Worm (Caenorhabditis elegans) whole organism, L3 larva: ENCODE results near the gene B0035.15.
A peak's percentile ranks its signal among the peaks of the same experiment; 100 is the strongest.
"Not testable (repeated sequence)": the region's sequence is repeated elsewhere in the genome, so short reads cannot be mapped to it uniquely, and the experiment has no call there.

Source experiments
- aly-2 ChIP-seq: fragments of 150-350 bp; optimal IDR thresholded peaks from 2 replicates; lab custom pipeline; 2014; ENCODE audit warnings: missing biosample characterization, missing genetic modification characterization
- ceh-82 ChIP-seq: fragments of 150-350 bp; optimal IDR thresholded peaks from 2 replicates; lab custom pipeline; 2014; ENCODE audit warnings: missing biosample characterization, missing genetic modification characterization
- daf-12 ChIP-seq: fragments of 150-350 bp; optimal IDR thresholded peaks from 2 replicates; lab custom pipeline; 2014; ENCODE audit warnings: missing biosample characterization, missing genetic modification reagents, missing genetic modification characterization
- egl-27 ChIP-seq: sonication (generic microtip); optimal IDR thresholded peaks from 4 replicates; lab custom pipeline; 2017; ENCODE audit warnings: missing biosample characterization, missing genetic modification reagents, missing genetic modification characterization
- elt-2 ChIP-seq: sonication (generic microtip); optimal IDR thresholded peaks from 2 replicates; lab custom pipeline; 2016; ENCODE audit warnings: missing genetic modification reagents, mild to moderate bottlenecking, missing genetic modification characterization, missing compliant biosample characterization
- elt-3 ChIP-seq, 3 experiments: fragments of 150-350 bp in 1 of 3; sonication (generic microtip) in 2 of 3; optimal IDR thresholded peaks; 2 replicates in 2 of 3; 4 replicates in 1 of 3; lab custom pipeline; 2014 to 2017; ENCODE audit warnings: missing biosample characterization in 3 of 3, missing genetic modification characterization in 3 of 3
- fkh-10 ChIP-seq: sonication (generic microtip); optimal IDR thresholded peaks from 2 replicates; lab custom pipeline; 2017; ENCODE audit warnings: missing biosample characterization, missing genetic modification reagents, missing genetic modification characterization
- fkh-2 ChIP-seq: fragments of 150-350 bp; optimal IDR thresholded peaks from 2 replicates; lab custom pipeline; 2014; ENCODE audit warnings: missing biosample characterization, missing genetic modification reagents, missing genetic modification characterization
- fos-1 ChIP-seq: fragments of 150-350 bp; optimal IDR thresholded peaks from 2 replicates; lab custom pipeline; 2014; ENCODE audit warnings: missing biosample characterization, missing genetic modification characterization
- hmg-11 ChIP-seq: sonication (generic microtip); optimal IDR thresholded peaks from 2 replicates; lab custom pipeline; 2016; ENCODE audit warnings: missing genetic modification characterization, missing compliant biosample characterization
- jun-1 ChIP-seq: fragments of 150-350 bp; optimal IDR thresholded peaks from 2 replicates; lab custom pipeline; 2014; ENCODE audit warnings: missing biosample characterization, missing genetic modification reagents, missing genetic modification characterization
- lin-15B ChIP-seq: fragments of 150-350 bp; optimal IDR thresholded peaks from 2 replicates; lab custom pipeline; 2014; ENCODE audit warnings: missing biosample characterization, missing genetic modification characterization
- lin-39 ChIP-seq: fragments of 150-350 bp; optimal IDR thresholded peaks from 2 replicates; lab custom pipeline; 2018; ENCODE audit warnings: missing biosample characterization, missing genetic modification reagents, missing genetic modification characterization
- lsy-12 ChIP-seq: sonication (generic microtip); optimal IDR thresholded peaks from 2 replicates; lab custom pipeline; 2016; ENCODE audit warnings: mild to moderate bottlenecking, missing genetic modification characterization, missing compliant biosample characterization
- mdl-1 ChIP-seq: fragments of 150-350 bp; optimal IDR thresholded peaks from 2 replicates; lab custom pipeline; 2014; ENCODE audit warnings: missing biosample characterization, missing genetic modification characterization
- mml-1 ChIP-seq: fragments of 150-350 bp; sonication (generic microtip); optimal IDR thresholded peaks from 3 replicates; lab custom pipeline; 2014; ENCODE audit warnings: missing biosample characterization, missing genetic modification characterization
- nhr-12 ChIP-seq: fragments of 150-350 bp; optimal IDR thresholded peaks from 2 replicates; lab custom pipeline; 2014; ENCODE audit warnings: missing biosample characterization, missing genetic modification characterization
- nhr-237 ChIP-seq: fragments of 150-350 bp; optimal IDR thresholded peaks from 2 replicates; lab custom pipeline; 2014; ENCODE audit warnings: missing biosample characterization, missing genetic modification characterization
- nhr-25 ChIP-seq: sonication (generic microtip); optimal IDR thresholded peaks from 2 replicates; lab custom pipeline; 2017; ENCODE audit warnings: missing biosample characterization, missing genetic modification characterization
- nhr-43 ChIP-seq: sonication (generic microtip); optimal IDR thresholded peaks from 2 replicates; lab custom pipeline; 2016; ENCODE audit warnings: mild to moderate bottlenecking, missing genetic modification characterization, missing compliant biosample characterization; ENCODE audit not compliant: poor library complexity, severe bottlenecking
- nhr-76 ChIP-seq: fragments of 150-350 bp; sonication (generic microtip); optimal IDR thresholded peaks from 5 replicates; lab custom pipeline; 2014; ENCODE audit warnings: missing biosample characterization, missing genetic modification characterization
- nhr-77 ChIP-seq: fragments of 150-350 bp; optimal IDR thresholded peaks from 2 replicates; lab custom pipeline; 2014; ENCODE audit warnings: missing biosample characterization, missing genetic modification characterization
- pha-4 ChIP-seq: fragments of 150-350 bp; optimal IDR thresholded peaks from 2 replicates; lab custom pipeline; 2014; ENCODE audit warnings: missing biosample characterization, missing genetic modification reagents, missing genetic modification characterization
- pqm-1 ChIP-seq: fragments of 150-350 bp; optimal IDR thresholded peaks from 2 replicates; lab custom pipeline; 2017; ENCODE audit warnings: missing biosample characterization, missing genetic modification characterization, inconsistent platforms
- sea-2 ChIP-seq: fragments of 150-350 bp; sonication (generic microtip); optimal IDR thresholded peaks from 4 replicates; lab custom pipeline; 2014; ENCODE audit warnings: missing biosample characterization, missing genetic modification reagents, missing genetic modification characterization
- zag-1 ChIP-seq: fragments of 150-350 bp; optimal IDR thresholded peaks from 2 replicates; lab custom pipeline; 2014; ENCODE audit warnings: missing biosample characterization, missing genetic modification characterization

B0035.15 gene

ce11 chrIV:11269483-11269882, 28.6 kb downstream of the B0035.15 start:
- TF ChIP-seq sea-2 (GFP tag; lab: Kevin White, UChicago) (no peak), nhr-77 (tag; lab: Kevin White, UChicago) (no peak), pha-4 (tag; lab: Kevin White, UChicago) (peak; percentile 90), jun-1 (no peak)

ce11 chrIV:11266090-11266489, 32.0 kb downstream of the B0035.15 start, which contains the start of gene col-127:
TSS of gene col-127 (minus strand) at chrIV:11266190.
- TF ChIP-seq nhr-43 (no peak), mdl-1 (tag; lab: Kevin White, UChicago) (no peak), pqm-1 (tag; lab: Kevin White, UChicago) (no peak), mml-1 (tag; lab: Kevin White, UChicago) (no peak), aly-2 (tag; lab: Kevin White, UChicago) (no peak), elt-3 (tag; optimal IDR thresholded peaks at IDR 0.05; lab: Kevin White, UChicago) (no peak), fos-1 (tag; lab: Kevin White, UChicago) (no peak), nhr-25 (no peak), daf-12 (tag; lab: Kevin White, UChicago) (no peak)

ce11 chrIV:11263101-11263500, 35.0 kb downstream of the B0035.15 start, which contains the start of gene col-126:
TSS of gene col-126 (plus strand) at chrIV:11263401.
- not testable (repeated sequence) for TF ChIP-seq zag-1 (tag; lab: Kevin White, UChicago); aly-2 (tag; lab: Kevin White, UChicago); nhr-43

ce11 chrIV:11261535-11261934, 36.5 kb downstream of the B0035.15 start, which contains the start of gene F54D1.1:
TSS of gene F54D1.1 (plus strand) at chrIV:11261835.
- TF ChIP-seq pqm-1 (tag; lab: Kevin White, UChicago) (no peak), fkh-2 (tag; lab: Kevin White, UChicago) (no peak), daf-12 (tag; lab: Kevin White, UChicago) (no peak), nhr-12 (tag; lab: Kevin White, UChicago) (no peak), lsy-12 (tag; lab: Kevin White, UChicago) (no peak), egl-27 (tag; lab: Kevin White, UChicago) (no peak), lin-39 (tag; lab: Kevin White, UChicago) (no peak), ceh-82 (tag; lab: Kevin White, UChicago) (no peak), nhr-76 (no peak), mdl-1 (tag; lab: Kevin White, UChicago) (no peak), nhr-237 (tag; lab: Kevin White, UChicago) (no peak), jun-1 (no peak), pha-4 (tag; lab: Kevin White, UChicago) (no peak)

- no peak for TF ChIP-seq hmg-11 (tag; lab: Kevin White, UChicago)
- TF ChIP-seq aly-2 (tag; lab: Kevin White, UChicago), result no peak
- no peak for TF ChIP-seq elt-3 (tag; optimal IDR thresholded peaks at IDR 0.05; lab: Kevin White, UChicago)
- TF ChIP-seq fos-1 (tag; lab: Kevin White, UChicago), result no peak
Measured at ce11 chrIV:11260544-11261227, 37.4 kb downstream of the B0035.15 start, which contains the start of gene C05C12.5. TSS of gene C05C12.5 (minus strand) at chrIV:11261185.

- TF ChIP-seq pha-4 (tag; lab: Kevin White, UChicago) (peak; percentile 8), fkh-10 (GFP tag; lab: Kevin White, UChicago) (no peak), elt-3 (tag; optimal IDR thresholded peaks at IDR 0.05; lab: Kevin White, UChicago) (no peak), pqm-1 (tag; lab: Kevin White, UChicago) (peak; percentile 27), elt-2 (tag; lab: Kevin White, UChicago) (peak; percentile 87)
- TF ChIP-seq, all 47 proteins: peak for 3
Measured at ce11 chrIV:11259485-11259972, 38.5 kb downstream of the B0035.15 start, which contains the start of gene gtl-1. TSS of gene gtl-1 (minus strand) at chrIV:11259535.

- TF ChIP-seq nhr-76, result no peak
- TF ChIP-seq daf-12 (tag; lab: Kevin White, UChicago), result no peak
- TF ChIP-seq nhr-25, result no peak
- no peak for TF ChIP-seq lin-15B (tag; lab: Kevin White, UChicago)
- no peak for TF ChIP-seq fos-1 (tag; lab: Kevin White, UChicago)
- TF ChIP-seq elt-2 (tag; lab: Kevin White, UChicago), result peak; percentile 89
- peak; percentile 64 for TF ChIP-seq pqm-1 (tag; lab: Kevin White, UChicago)
- peak; percentile 63 for TF ChIP-seq jun-1
- no peak for TF ChIP-seq pha-4 (tag; lab: Kevin White, UChicago)
Measured at ce11 chrIV:11257476-11257875, 40.6 kb downstream of the B0035.15 start.
